Fruit fly (Drosophila melanogaster) whole organism, embryonic: ENCODE data around the gene Sfp26Ad.

Source experiments
- B-H2 ChIP-seq: fragments of 200-800 bp; sonication (Bioruptor generic); optimal IDR thresholded peaks from 2 replicates; lab custom pipeline; 2018; ENCODE audit warnings: missing biosample characterization, mild to moderate bottlenecking, missing genetic modification characterization
- BEAF-32 ChIP-seq: fragments of 200-800 bp; sonication (Bioruptor generic); optimal IDR thresholded peaks from 3 replicates; lab custom pipeline; 2017; ENCODE audit warnings: missing biosample characterization, missing genetic modification characterization, mild to moderate bottlenecking, moderate library complexity, missing genetic modification reagents
- Bgb ChIP-seq: fragments of 200-800 bp; sonication (Bioruptor generic); IDR thresholded peaks from 2 replicates; pipeline ENCODE4 v1.3.6; 2022; ENCODE audit warnings: missing biosample characterization, missing genetic modification characterization; ENCODE audit not compliant: partially characterized antibody
- CG10209 ChIP-seq: fragments of 200-800 bp; sonication (Bioruptor generic); optimal IDR thresholded peaks from 3 replicates; lab custom pipeline; 2017; ENCODE audit warnings: missing biosample characterization, mild to moderate bottlenecking, missing genetic modification characterization, missing genetic modification reagents
- CG10543 ChIP-seq: fragments of 200-800 bp; sonication (Bioruptor generic); optimal IDR thresholded peaks from 3 replicates; lab custom pipeline; 2017; ENCODE audit warnings: missing biosample characterization, mild to moderate bottlenecking, missing genetic modification characterization, moderate library complexity
- CG11456 ChIP-seq: fragments of 200-800 bp; sonication (Bioruptor generic); IDR thresholded peaks from 3 replicates; pipeline ENCODE4 v1.3.6; 2022; ENCODE audit warnings: missing biosample characterization, missing genetic modification characterization
- CG12071 ChIP-seq: fragments of 200-800 bp; sonication (Bioruptor generic); optimal IDR thresholded peaks from 3 replicates; lab custom pipeline; 2018; ENCODE audit warnings: missing biosample characterization, mild to moderate bottlenecking, missing genetic modification characterization
- CG12299 ChIP-seq: fragments of 200-800 bp; sonication (Bioruptor generic); optimal IDR thresholded peaks from 2 replicates; lab custom pipeline; 2018; ENCODE audit warnings: missing biosample characterization, mild to moderate bottlenecking, missing genetic modification characterization
- CG12659 ChIP-seq: fragments of 200-800 bp; sonication (Bioruptor generic); optimal IDR thresholded peaks from 3 replicates; lab custom pipeline; 2017; ENCODE audit warnings: mild to moderate bottlenecking, missing biosample characterization, missing genetic modification reagents, missing genetic modification characterization
- CG15073 ChIP-seq: fragments of 200-800 bp; sonication (Bioruptor generic); optimal IDR thresholded peaks from 2 replicates; lab custom pipeline; 2016; ENCODE audit warnings: missing biosample characterization, missing genetic modification characterization
- CG17385 ChIP-seq: fragments of 200-800 bp; sonication (Bioruptor generic); optimal IDR thresholded peaks from 3 replicates; lab custom pipeline; 2018; ENCODE audit warnings: missing biosample characterization, mild to moderate bottlenecking, missing genetic modification characterization
- CG17612 ChIP-seq: fragments of 200-800 bp; sonication (Bioruptor generic); IDR thresholded peaks from 2 replicates; pipeline ENCODE4 v1.3.6; 2022; ENCODE audit warnings: missing biosample characterization, missing genetic modification characterization
- CG17912 ChIP-seq: fragments of 200-800 bp; sonication (Bioruptor generic); optimal IDR thresholded peaks from 2 replicates; lab custom pipeline; 2018; ENCODE audit warnings: missing biosample characterization, mild to moderate bottlenecking, missing genetic modification characterization
- CG2678 ChIP-seq: fragments of 200-800 bp; sonication (Bioruptor generic); optimal IDR thresholded peaks from 3 replicates; lab custom pipeline; 2019; ENCODE audit warnings: missing biosample characterization, mild to moderate bottlenecking, missing genetic modification characterization, moderate library complexity
- CG3995 ChIP-seq: fragments of 200-800 bp; sonication (Bioruptor generic); optimal IDR thresholded peaks from 3 replicates; lab custom pipeline; 2016; ENCODE audit warnings: missing biosample characterization, missing genetic modification characterization
- CG4424 ChIP-seq: fragments of 200-800 bp; sonication (Bioruptor generic); optimal IDR thresholded peaks from 3 replicates; lab custom pipeline; 2016; ENCODE audit warnings: missing biosample characterization, missing genetic modification characterization
- CG9727 ChIP-seq: fragments of 200-800 bp; sonication (Bioruptor generic); optimal IDR thresholded peaks from 3 replicates; lab custom pipeline; 2017; ENCODE audit warnings: missing biosample characterization, mild to moderate bottlenecking, missing genetic modification characterization
- Doc2 ChIP-seq: fragments of 200-800 bp; sonication (Bioruptor generic); IDR thresholded peaks from 2 replicates; pipeline ENCODE4 v1.3.6; 2022; ENCODE audit warnings: missing biosample characterization, missing genetic modification characterization
- E2f1 ChIP-seq: fragments of 200-800 bp; sonication (Bioruptor generic); IDR thresholded peaks from 2 replicates; pipeline ENCODE4 v1.3.6; 2022; ENCODE audit warnings: missing biosample characterization, missing genetic modification characterization
- ERR ChIP-seq: fragments of 200-800 bp; sonication (Bioruptor generic); optimal IDR thresholded peaks from 2 replicates; lab custom pipeline; 2016; ENCODE audit warnings: missing biosample characterization, missing genetic modification characterization
- Gsc ChIP-seq: fragments of 200-800 bp; sonication (Bioruptor generic); IDR thresholded peaks from 2 replicates; pipeline ENCODE4 v1.3.6; 2022; ENCODE audit warnings: missing biosample characterization, missing genetic modification characterization
- Gug ChIP-seq: fragments of 200-800 bp; sonication (Bioruptor generic); IDR thresholded peaks from 4 replicates; pipeline ENCODE4 v1.3.6; 2022; ENCODE audit warnings: missing biosample characterization, missing genetic modification characterization
- Hsf ChIP-seq: fragments of 200-800 bp; sonication (Bioruptor generic); optimal IDR thresholded peaks from 3 replicates; lab custom pipeline; 2016; ENCODE audit warnings: missing biosample characterization, missing genetic modification characterization
- Lhr ChIP-seq: fragments of 200-800 bp; sonication (Bioruptor generic); optimal IDR thresholded peaks from 3 replicates; lab custom pipeline; 2017; ENCODE audit warnings: mild to moderate bottlenecking, missing biosample characterization, missing genetic modification reagents, missing genetic modification characterization
- MESR4 ChIP-seq: fragments of 200-800 bp; sonication (Bioruptor generic); optimal IDR thresholded peaks from 2 replicates; lab custom pipeline; 2018; ENCODE audit warnings: missing biosample characterization, mild to moderate bottlenecking, missing genetic modification characterization, moderate library complexity
- Med ChIP-seq: fragments of 200-800 bp; sonication (Bioruptor generic); peaks from one replicate; lab custom pipeline; 2016; ENCODE audit warnings: missing biosample characterization, missing genetic modification characterization, mild to moderate bottlenecking, inconsistent platforms, moderate library complexity
- Meics ChIP-seq: fragments of 200-800 bp; sonication (Bioruptor generic); optimal IDR thresholded peaks from 2 replicates; lab custom pipeline; 2017; ENCODE audit warnings: missing biosample characterization, mild to moderate bottlenecking, missing genetic modification characterization
- Myb ChIP-seq: fragments of 200-800 bp; sonication (Bioruptor generic); optimal IDR thresholded peaks from 2 replicates; lab custom pipeline; 2016; ENCODE audit warnings: missing biosample characterization, missing genetic modification characterization
- NFAT ChIP-seq: fragments of 200-800 bp; sonication (Bioruptor generic); IDR thresholded peaks from 2 replicates; pipeline ENCODE4 v1.3.6; 2022; ENCODE audit warnings: missing biosample characterization, missing genetic modification characterization
- caup ChIP-seq: fragments of 200-800 bp; sonication (Bioruptor generic); optimal IDR thresholded peaks from 3 replicates; lab custom pipeline; 2017; ENCODE audit warnings: missing biosample characterization, mild to moderate bottlenecking, missing genetic modification characterization, moderate library complexity; ENCODE audit not compliant: severe bottlenecking
- dati ChIP-seq: fragments of 200-800 bp; sonication (Bioruptor generic); IDR thresholded peaks from 2 replicates; pipeline ENCODE4 v1.3.6; 2022; ENCODE audit warnings: missing biosample characterization, missing genetic modification characterization
- en ChIP-seq: fragments of 200-800 bp; sonication (Bioruptor generic); optimal IDR thresholded peaks from 2 replicates; lab custom pipeline; 2016; ENCODE audit warnings: missing biosample characterization, missing genetic modification characterization
- eyg ChIP-seq: fragments of 200-800 bp; sonication (Bioruptor generic); optimal IDR thresholded peaks from 3 replicates; lab custom pipeline; 2016; ENCODE audit warnings: missing biosample characterization, missing genetic modification characterization
- fd102C ChIP-seq: fragments of 200-800 bp; sonication (Bioruptor generic); optimal IDR thresholded peaks from 2 replicates; lab custom pipeline; 2018; ENCODE audit warnings: missing biosample characterization, mild to moderate bottlenecking, missing genetic modification characterization, moderate library complexity
- gce ChIP-seq: fragments of 200-800 bp; sonication (Bioruptor generic); IDR thresholded peaks from 3 replicates; pipeline ENCODE4 v1.3.6; 2022; ENCODE audit warnings: missing biosample characterization, missing genetic modification characterization
- grau ChIP-seq: fragments of 200-800 bp; optimal IDR thresholded peaks from 3 replicates; lab custom pipeline; 2019; ENCODE audit warnings: missing biosample characterization, mild to moderate bottlenecking, missing genetic modification characterization, moderate library complexity
- kni ChIP-seq: fragments of 200-800 bp; sonication (Bioruptor generic); optimal IDR thresholded peaks from 3 replicates; lab custom pipeline; 2017; ENCODE audit warnings: mild to moderate bottlenecking, missing biosample characterization, missing genetic modification reagents, missing genetic modification characterization
- luna ChIP-seq: fragments of 200-800 bp; sonication (Bioruptor generic); optimal IDR thresholded peaks from 2 replicates; lab custom pipeline; 2016; ENCODE audit warnings: missing biosample characterization, missing genetic modification characterization
- mirr ChIP-seq: fragments of 200-800 bp; sonication (Bioruptor generic); optimal IDR thresholded peaks from 3 replicates; lab custom pipeline; 2018; ENCODE audit warnings: missing biosample characterization, mild to moderate bottlenecking, missing genetic modification characterization
- nau ChIP-seq: fragments of 200-800 bp; sonication (Bioruptor generic); optimal IDR thresholded peaks from 3 replicates; lab custom pipeline; 2017; ENCODE audit warnings: missing biosample characterization, mild to moderate bottlenecking, missing genetic modification characterization, missing genetic modification reagents
- nmo ChIP-seq: fragments of 200-800 bp; sonication (Bioruptor generic); optimal IDR thresholded peaks from 2 replicates; lab custom pipeline; 2018; ENCODE audit warnings: missing biosample characterization, mild to moderate bottlenecking, missing genetic modification characterization, moderate library complexity
- pfk ChIP-seq: fragments of 200-800 bp; sonication (Bioruptor generic); optimal IDR thresholded peaks from 2 replicates; lab custom pipeline; 2018; ENCODE audit warnings: missing biosample characterization, mild to moderate bottlenecking, missing genetic modification characterization, moderate library complexity
- salm ChIP-seq: fragments of 200-800 bp; sonication (Bioruptor generic); optimal IDR thresholded peaks from 2 replicates; lab custom pipeline; 2018; ENCODE audit warnings: missing biosample characterization, mild to moderate bottlenecking, missing genetic modification characterization
- scrt ChIP-seq: fragments of 200-800 bp; sonication (Bioruptor generic); optimal IDR thresholded peaks from 2 replicates; lab custom pipeline; 2018; ENCODE audit warnings: missing biosample characterization, mild to moderate bottlenecking, missing genetic modification characterization, moderate library complexity
- sens ChIP-seq: fragments of 200-800 bp; sonication (Bioruptor generic); peaks from one replicate; lab custom pipeline; 2016; ENCODE audit warnings: missing biosample characterization, missing genetic modification characterization
- sug ChIP-seq: fragments of 200-800 bp; optimal IDR thresholded peaks from 2 replicates; lab custom pipeline; 2019; ENCODE audit warnings: missing biosample characterization, mild to moderate bottlenecking, missing genetic modification characterization, moderate library complexity
- tin ChIP-seq: fragments of 200-800 bp; sonication (Bioruptor generic); optimal IDR thresholded peaks from 3 replicates; lab custom pipeline; 2016; ENCODE audit warnings: missing biosample characterization, missing genetic modification characterization
- unpg ChIP-seq: fragments of 200-800 bp; sonication (Bioruptor generic); optimal IDR thresholded peaks from 3 replicates; lab custom pipeline; 2018; ENCODE audit warnings: missing biosample characterization, mild to moderate bottlenecking, missing genetic modification characterization, moderate library complexity
- zf30C ChIP-seq: fragments of 200-800 bp; sonication (Bioruptor generic); optimal IDR thresholded peaks from 3 replicates; lab custom pipeline; 2018; ENCODE audit warnings: missing biosample characterization, mild to moderate bottlenecking, missing genetic modification characterization
- zfh2 ChIP-seq: fragments of 200-800 bp; sonication (Bioruptor generic); optimal IDR thresholded peaks from 2 replicates; lab custom pipeline; 2016; ENCODE audit warnings: missing biosample characterization, missing genetic modification characterization

The Sfp26Ad gene

dm6 chr2L:5982334-5982987, 39.4 kb upstream of the Sfp26Ad start (continued):
- TF ChIP-seq MESR4 (GFP tag; lab: Kevin White, UChicago) (peak; percentile 1), CG2678 (tag; lab: Kevin White, UChicago) (peak; percentile 20), CG12659 (peak; percentile 52), nmo (GFP tag; lab: Kevin White, UChicago) (peak; percentile 38), Hsf (peak; percentile 12), CG10209 (GFP tag; lab: Kevin White, UChicago) (peak; percentile 18), en (no peak), salm (tag; lab: Kevin White, UChicago) (no peak), CG11456 (GFP tag; lab: Robert Waterston, UW) (no peak), Myb (peak; percentile 41), CG3995 (GFP tag; lab: Kevin White, UChicago) (peak; percentile 91), caup (GFP tag; lab: Kevin White, UChicago) (peak; percentile 59), Med (GFP tag; lab: Kevin White, UChicago) (peak; percentile 92), sug (tag; lab: Kevin White, UChicago) (peak; percentile 75), CG15073 (GFP tag; lab: Kevin White, UChicago) (no peak), CG12299 (tag; lab: Kevin White, UChicago) (no peak), scrt (GFP tag; lab: Kevin White, UChicago) (peak; percentile 44), Bgb (GFP tag; lab: Robert Waterston, UW) (no peak), B-H2 (GFP tag; lab: Kevin White, UChicago) (peak; percentile 54), CG4424 (peak; percentile 100), CG17612 (no peak), luna (GFP tag; lab: Kevin White, UChicago) (no peak), Lhr (no peak), tin (GFP tag; lab: Kevin White, UChicago) (peak; percentile 32), CG17385 (GFP tag; lab: Kevin White, UChicago) (peak; percentile 4), Gsc (GFP tag; lab: Robert Waterston, UW) (no peak), CG9727 (GFP tag; lab: Kevin White, UChicago) (peak; percentile 21), pfk (GFP tag; lab: Kevin White, UChicago) (peak; percentile 34), sens (GFP tag; lab: Kevin White, UChicago) (peak; percentile 60), zfh2 (GFP tag; lab: Kevin White, UChicago) (peak; percentile 24), gce (GFP tag; lab: Robert Waterston, UW) (no peak), nau (GFP tag; lab: Kevin White, UChicago) (peak; percentile 32), grau (peak; percentile 42), unpg (GFP tag; lab: Kevin White, UChicago) (peak; percentile 19), E2f1 (GFP tag; lab: Robert Waterston, UW) (no peak), CG17912 (GFP tag; lab: Kevin White, UChicago) (peak; percentile 15), zf30C (GFP tag; lab: Kevin White, UChicago) (peak; percentile 9), Gug (GFP tag; lab: Robert Waterston, UW) (no peak; the same call in 3 of the 4 replicates), fd102C (GFP tag; lab: Kevin White, UChicago) (no peak), kni (GFP tag; lab: Kevin White, UChicago) (peak; percentile 26), Meics (GFP tag; lab: Kevin White, UChicago) (peak; percentile 29), BEAF-32 (GFP tag; lab: Kevin White, UChicago) (peak; percentile 35), eyg (peak; percentile 49), dati (no peak), ERR (GFP tag; lab: Kevin White, UChicago) (peak; percentile 53), CG12071 (GFP tag; lab: Kevin White, UChicago) (peak; percentile 45), Doc2 (no peak), CG10543 (GFP tag; lab: Kevin White, UChicago) (peak; percentile 94), mirr (GFP tag; lab: Kevin White, UChicago) (peak; percentile 72), NFAT (GFP tag; lab: Robert Waterston, UW) (no peak)
